Fruit fly (Drosophila melanogaster): ENCODE data around the gene MED17.

The MED17 gene

DNA sequence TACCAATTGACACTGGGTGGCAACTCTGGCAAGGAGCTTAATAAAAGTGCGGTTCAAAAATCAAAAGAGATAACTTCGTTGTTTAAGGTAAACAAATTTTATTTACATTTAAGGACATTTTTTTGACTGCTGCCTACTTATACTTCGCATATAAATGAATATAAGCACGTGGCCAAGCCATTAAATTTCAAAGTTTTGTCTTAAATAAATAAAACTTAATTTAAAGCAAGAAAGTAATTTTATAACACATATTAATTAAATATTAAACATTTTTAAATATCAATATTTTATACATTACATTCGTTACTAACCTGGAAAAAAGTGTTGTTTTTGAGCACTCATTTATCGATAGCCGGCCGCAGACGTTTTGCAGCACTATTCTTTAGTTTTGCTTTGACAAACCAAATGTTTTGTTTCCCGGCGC, at the start of gene MED17, which contains the start of gene CG12321 (continued):
- peak; percentile 96 for TF ChIP-seq Hr3 (GFP tag; optimal IDR thresholded peaks at IDR 0.05)
- TF ChIP-seq HLH54F (GFP tag; optimal IDR thresholded peaks at IDR 0.05) = peak; percentile 74
- peak; percentile 67 for TF ChIP-seq ro (GFP tag; IDR thresholded peaks at IDR 0.05)
- TF ChIP-seq CG11696 (GFP tag; IDR thresholded peaks at IDR 0.05) = peak; percentile 54; the same call in 1 of the 2 replicates
- peak; percentile 67 for TF ChIP-seq pho (GFP tag; optimal IDR thresholded peaks at IDR 0.05)
- no peak for TF ChIP-seq CG1603 (tag; optimal IDR thresholded peaks at IDR 0.05)
- peak; percentile 90 for TF ChIP-seq Aef1 (GFP tag; IDR thresholded peaks at IDR 0.05)
- TF ChIP-seq cwo (GFP tag; optimal IDR thresholded peaks at IDR 0.05) = peak; percentile 75
- TF ChIP-seq onecut (GFP tag; IDR thresholded peaks at IDR 0.05) = peak; percentile 64
- peak; percentile 83 for TF ChIP-seq cas (GFP tag; IDR thresholded peaks at IDR 0.05)
- TF ChIP-seq Lim3 (GFP tag; IDR thresholded peaks at IDR 0.05) = peak; percentile 64; the same call in 1 of the 2 replicates
- peak; percentile 93 for TF ChIP-seq sens (GFP tag)
- TF ChIP-seq CG10654 (GFP tag; optimal IDR thresholded peaks at IDR 0.05) = peak; percentile 87
- TF ChIP-seq CG33557 (GFP tag; optimal IDR thresholded peaks at IDR 0.05) = peak; percentile 72
- TF ChIP-seq emc (GFP tag; optimal IDR thresholded peaks at IDR 0.05) = no peak
- TF ChIP-seq knrl (GFP tag; IDR thresholded peaks at IDR 0.05; ENCODE audit: partially characterized antibody) = 0 out of 3 replicates have a peak, but pooled peaks have one; percentile 14
- TF ChIP-seq lola (GFP tag; optimal IDR thresholded peaks at IDR 0.05) = peak in 1 of 3 experiments; percentile 85
- peak; percentile 94 for TF ChIP-seq CG1602 (GFP tag; optimal IDR thresholded peaks at IDR 0.05)
- TF ChIP-seq ken (GFP tag; IDR thresholded peaks at IDR 0.05) = peak; percentile 88
- TF ChIP-seq CG12236 (GFP tag; optimal IDR thresholded peaks at IDR 0.05) = no peak
- TF ChIP-seq Xbp1 (GFP tag; optimal IDR thresholded peaks at IDR 0.05) = peak; percentile 94
- peak; percentile 79 for TF ChIP-seq zfh2 (GFP tag; optimal IDR thresholded peaks at IDR 0.05)
- TF ChIP-seq Hsf (GFP tag; optimal IDR thresholded peaks at IDR 0.05) = peak; percentile 79
- TF ChIP-seq Nf-YC (tag; optimal IDR thresholded peaks at IDR 0.05) = peak; percentile 72
- peak; percentile 54 for TF ChIP-seq rib (GFP tag; IDR thresholded peaks at IDR 0.05)
- TF ChIP-seq CrebB (tag; optimal IDR thresholded peaks at IDR 0.05) = peak; percentile 50
- peak; percentile 96 for TF ChIP-seq Dbx (GFP tag; IDR thresholded peaks at IDR 0.05)
- peak; percentile 84 for TF ChIP-seq CG18476 (GFP tag; optimal IDR thresholded peaks at IDR 0.05)
- no peak for TF ChIP-seq abd-A (tag; optimal IDR thresholded peaks at IDR 0.05)
- TF ChIP-seq Max (GFP tag; optimal IDR thresholded peaks at IDR 0.05) = peak; percentile 85
- peak; percentile 100 for TF ChIP-seq Meics (GFP tag; optimal IDR thresholded peaks at IDR 0.05)
- TF ChIP-seq CG11085 (GFP tag; IDR thresholded peaks at IDR 0.05) = peak; percentile 92
- peak; percentile 84 for TF ChIP-seq CG18764 (GFP tag; optimal IDR thresholded peaks at IDR 0.05)
- peak; percentile 46 for TF ChIP-seq pzg (GFP tag; optimal IDR thresholded peaks at IDR 0.05)
- TF ChIP-seq hkb (optimal IDR thresholded peaks at IDR 0.05) = no peak
- TF ChIP-seq hkb (GFP tag; IDR thresholded peaks at IDR 0.05) = peak; percentile 75
- TF ChIP-seq CG6765 (GFP tag; optimal IDR thresholded peaks at IDR 0.05) = peak; percentile 76
- no peak for TF ChIP-seq D (optimal IDR thresholded peaks at IDR 0.05)
- peak; percentile 85 for TF ChIP-seq D (GFP tag; optimal IDR thresholded peaks at IDR 0.05)
- TF ChIP-seq jing (GFP tag; optimal IDR thresholded peaks at IDR 0.05) = peak; percentile 69
- TF ChIP-seq caup (GFP tag; optimal IDR thresholded peaks at IDR 0.05; ENCODE audit: severe bottlenecking) = peak; percentile 88
- peak; percentile 82 for TF ChIP-seq CG11723 (GFP tag; optimal IDR thresholded peaks at IDR 0.05)
- TF ChIP-seq CG12219 (GFP tag; optimal IDR thresholded peaks at IDR 0.05) = peak; percentile 8
- peak; percentile 74 for TF ChIP-seq CG5245 (GFP tag; optimal IDR thresholded peaks at IDR 0.05)
- TF ChIP-seq fd3F (GFP tag; optimal IDR thresholded peaks at IDR 0.05) = peak; percentile 85
- no peak for TF ChIP-seq NC2α (GFP tag; optimal IDR thresholded peaks at IDR 0.05)
- TF ChIP-seq CG12071 (GFP tag; optimal IDR thresholded peaks at IDR 0.05) = no peak
- TF ChIP-seq Dip3 (GFP tag; optimal IDR thresholded peaks at IDR 0.05) = peak; percentile 77
- TF ChIP-seq trem (tag; optimal IDR thresholded peaks at IDR 0.05) = peak; percentile 90
- TF ChIP-seq bowl (GFP tag; IDR thresholded peaks at IDR 0.05) = no peak
- TF ChIP-seq CG10366 (GFP tag; IDR thresholded peaks at IDR 0.05) = peak; percentile 82
- TF ChIP-seq CG12155 (GFP tag; optimal IDR thresholded peaks at IDR 0.05) = peak; percentile 90
